Fruit fly (Drosophila melanogaster) whole organism, prepupa: ENCODE results near the gene CG15576.

ENCODE experiments used
- Blimp-1 ChIP-seq: fragments of 200-800 bp; sonication (Bioruptor generic); optimal IDR thresholded peaks from 3 replicates; lab custom pipeline; 2017; ENCODE audit warnings: missing biosample characterization, missing genetic modification characterization, mild to moderate bottlenecking, moderate library complexity, missing genetic modification reagents
- CG1621 ChIP-seq: fragments of 200-800 bp; sonication (Bioruptor generic); optimal IDR thresholded peaks from 3 replicates; lab custom pipeline; 2018; ENCODE audit warnings: missing biosample characterization, mild to moderate bottlenecking, missing genetic modification characterization
- CG6276 ChIP-seq: fragments of 200-800 bp; sonication (Bioruptor generic); optimal IDR thresholded peaks from 2 replicates; lab custom pipeline; 2017; ENCODE audit warnings: missing biosample characterization, mild to moderate bottlenecking, missing genetic modification characterization
- CG8632 ChIP-seq: fragments of 200-800 bp; sonication (Bioruptor generic); optimal IDR thresholded peaks from 3 replicates; lab custom pipeline; 2016; ENCODE audit warnings: missing biosample characterization, missing genetic modification characterization
- Eip93F ChIP-seq: fragments of 200-800 bp; sonication (Bioruptor generic); optimal IDR thresholded peaks from 2 replicates; lab custom pipeline; 2016; ENCODE audit warnings: missing biosample characterization, mild to moderate bottlenecking, missing genetic modification characterization
- Ets21C ChIP-seq: fragments of 200-800 bp; sonication (Bioruptor generic); optimal IDR thresholded peaks from 3 replicates; lab custom pipeline; 2016; ENCODE audit warnings: missing biosample characterization, missing genetic modification characterization
- Gug ChIP-seq: fragments of 200-800 bp; sonication (Bioruptor generic); IDR thresholded peaks from 2 replicates; pipeline ENCODE4 v1.3.6; 2022; ENCODE audit warnings: missing biosample characterization, missing genetic modification characterization
- Hr38 ChIP-seq: sonication (Bioruptor generic); optimal IDR thresholded peaks from 2 replicates; lab custom pipeline; 2016; ENCODE audit warnings: missing biosample characterization, missing genetic modification characterization
- Lpt ChIP-seq: fragments of 200-800 bp; sonication (Bioruptor generic); optimal IDR thresholded peaks from 3 replicates; lab custom pipeline; 2016; ENCODE audit warnings: missing biosample characterization, missing genetic modification characterization
- Sox15 ChIP-seq: fragments of 200-800 bp; sonication (Bioruptor generic); optimal IDR thresholded peaks from 3 replicates; lab custom pipeline; 2016; ENCODE audit warnings: missing biosample characterization, missing genetic modification characterization
- ss ChIP-seq, 2 experiments: fragments of 200-800 bp; sonication (Bioruptor generic); optimal IDR thresholded peaks; 2 replicates in 1 of 2; 3 replicates in 1 of 2; lab custom pipeline; 2017 to 2018; ENCODE audit warnings: mild to moderate bottlenecking in 2 of 2, missing biosample characterization in 2 of 2, missing genetic modification characterization in 2 of 2, moderate library complexity in 1 of 2

- no peak for TF ChIP-seq CG8632 (GFP tag; lab: Kevin White, UChicago)
- no peak for TF ChIP-seq Eip93F (GFP tag; lab: Kevin White, UChicago)
- no peak for TF ChIP-seq CG1621 (tag; lab: Kevin White, UChicago)
- TF ChIP-seq ss (GFP tag; optimal IDR thresholded peaks at IDR 0.05; lab: Kevin White, UChicago), result no peak
- no peak for TF ChIP-seq Hr38 (GFP tag; lab: Kevin White, UChicago)
- TF ChIP-seq CG6276 (GFP tag; lab: Kevin White, UChicago), result no peak
- TF ChIP-seq Sox15 (GFP tag; lab: Kevin White, UChicago), result no peak
- TF ChIP-seq Blimp-1 (GFP tag; lab: Kevin White, UChicago), result no peak
- no peak for TF ChIP-seq Lpt (GFP tag; lab: Kevin White, UChicago)
- no peak for TF ChIP-seq Ets21C
- TF ChIP-seq Gug (GFP tag; lab: Robert Waterston, UW), result no peak
Measured at dm6 chrX:4248077-4248476, 4.5 kb downstream of the CG15576 start, which contains the start of gene CG43135.
